Fruit fly (Drosophila melanogaster) ovary, adult (tissue): ENCODE data around the gene CG18477.
"Not testable (repeated sequence)": the region's sequence is repeated elsewhere in the genome, so short reads cannot be mapped to it uniquely, and the experiment has no call there.

ENCODE experiments used
- CG17801 ChIP-seq: fragments of 200-800 bp; optimal IDR thresholded peaks from 2 replicates; lab custom pipeline; 2019; ENCODE audit warnings: missing biosample characterization, mild to moderate bottlenecking, missing genetic modification characterization, moderate library complexity; ENCODE audit not compliant: partially characterized antibody

Gene CG18477

DNA sequence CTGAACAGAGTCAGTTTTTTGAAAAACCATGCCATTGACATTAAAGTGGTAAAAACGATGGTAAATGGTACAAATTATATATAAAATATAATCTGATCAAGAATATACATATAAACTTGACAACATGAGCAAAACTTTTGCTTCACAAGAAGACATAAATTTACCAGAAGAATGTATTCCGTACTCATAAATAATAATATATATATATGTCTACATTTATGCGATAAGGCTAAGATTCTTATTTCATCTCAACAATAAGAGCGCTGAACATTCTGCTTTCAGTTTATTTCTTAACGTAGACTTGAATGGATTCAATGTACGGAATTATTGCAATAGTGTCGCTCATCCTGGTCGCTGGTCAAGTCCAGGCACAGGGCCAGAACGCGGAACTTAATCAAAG is at the start of gene CG18477:
Gene CG18477, plus strand, starts transcription at position 301 of the 400 bp plus-strand sequence.
- TF ChIP-seq CG17801 (GFP tag; lab: Kevin White, UChicago) = not testable (repeated sequence)

DNA sequence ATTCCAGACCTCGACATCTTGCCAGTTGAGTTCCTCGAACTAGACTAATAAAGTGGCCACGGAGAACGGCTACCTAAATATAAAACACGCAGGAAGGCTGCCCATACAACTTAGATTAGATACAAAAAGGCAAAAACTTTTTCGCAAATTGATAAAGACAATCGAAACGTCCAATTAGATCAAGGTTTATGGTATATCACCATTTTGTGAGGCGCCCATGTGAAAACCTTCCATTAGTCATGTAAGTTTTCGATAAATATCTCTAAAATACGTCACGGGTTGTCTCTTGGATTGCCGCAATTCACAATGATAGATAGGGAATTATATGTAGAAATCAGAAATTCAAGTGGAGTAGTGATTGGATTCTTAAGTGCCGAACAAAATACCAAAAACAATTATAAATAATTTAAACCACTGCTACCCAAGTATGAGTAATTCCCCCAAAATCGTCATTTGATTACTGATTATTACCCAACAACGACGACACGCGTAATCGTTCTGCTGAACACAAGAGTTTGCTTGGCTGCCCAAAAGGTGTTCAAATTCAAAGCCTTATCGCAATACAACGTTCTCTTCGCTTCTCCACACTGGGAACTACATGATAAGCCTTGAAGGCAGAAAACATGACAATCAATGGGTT is 49.1 kb upstream of the CG18477 start, which contains the start of gene CG15255:
Gene CG15255, minus strand, starts transcription at position 51 of the 640 bp plus-strand sequence.
- TF ChIP-seq CG17801 (GFP tag; lab: Kevin White, UChicago) = no peak

DNA sequence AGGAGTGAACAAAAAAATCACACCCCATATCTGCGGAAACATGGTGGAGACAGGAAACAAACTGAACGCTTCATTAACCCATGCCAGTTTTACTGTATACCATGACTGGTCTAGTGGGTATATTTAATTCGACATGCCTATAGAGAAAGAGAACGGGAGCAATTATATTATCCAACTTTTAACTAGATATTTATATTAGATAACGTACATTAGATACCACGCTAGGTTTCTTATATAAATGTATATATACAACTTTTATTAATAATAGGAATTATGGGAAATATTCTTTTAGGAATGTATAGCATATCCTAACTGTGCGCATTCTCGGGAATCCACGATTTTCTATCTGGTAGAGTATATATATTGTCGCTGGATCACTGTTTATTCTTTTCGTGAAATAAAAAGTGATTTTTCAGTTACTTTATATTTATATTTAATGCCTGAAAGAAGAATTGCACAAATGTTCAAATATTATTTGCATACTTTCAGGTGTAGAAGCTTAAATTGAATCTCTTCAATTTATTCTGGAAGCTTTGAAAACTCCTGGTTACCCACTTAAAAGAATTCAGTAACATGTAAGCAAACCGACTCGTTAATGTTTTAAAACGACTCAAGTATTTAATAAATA is 47.4 kb upstream of the CG18477 start, which contains the start of gene Semp1:
Gene Semp1, minus strand, starts transcription at position 51 of the 628 bp plus-strand sequence.
- TF ChIP-seq CG17801 (GFP tag; lab: Kevin White, UChicago) = no peak

DNA sequence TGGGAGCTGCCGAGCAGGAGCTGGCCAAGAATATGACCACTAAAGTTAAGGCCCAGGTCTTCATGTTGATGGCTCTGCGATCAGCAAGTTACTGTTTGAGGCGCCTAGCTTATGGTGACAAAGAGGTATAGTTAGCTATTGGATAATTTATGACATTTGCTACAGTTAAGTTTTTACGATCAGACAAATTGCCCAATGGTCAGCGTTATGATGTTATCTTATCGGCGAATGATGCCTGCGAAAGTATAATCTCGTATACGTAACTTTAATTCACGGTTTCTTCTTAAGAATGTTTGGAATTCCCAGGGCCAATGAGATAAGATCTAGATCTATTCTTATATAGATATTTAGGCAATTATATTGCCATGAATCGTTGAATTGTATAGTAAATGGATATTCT is 46.1 kb upstream of the CG18477 start, which contains the start of gene CG15254:
Gene CG15254, minus strand, starts transcription at position 101 of the 400 bp plus-strand sequence.
- no peak for TF ChIP-seq CG17801 (GFP tag; lab: Kevin White, UChicago)

DNA sequence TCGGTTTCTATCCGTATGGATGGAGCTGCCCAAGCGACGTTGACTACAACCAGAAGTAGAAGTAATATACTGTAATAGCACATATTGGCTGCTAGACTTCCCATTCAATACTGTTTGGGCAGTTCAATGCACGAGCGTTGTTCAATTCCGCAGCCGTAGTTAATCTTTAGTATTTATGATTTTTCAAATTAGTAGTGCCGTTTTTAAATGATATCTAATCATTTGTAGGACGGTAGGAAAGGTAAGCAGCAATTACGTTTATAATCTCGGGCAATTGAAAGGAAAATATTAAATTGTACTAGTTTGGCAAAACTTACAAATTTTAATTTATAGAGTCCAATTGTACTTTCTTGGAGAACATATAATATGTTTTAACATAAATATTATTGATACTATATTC is 44.6 kb upstream of the CG18477 start, which contains the start of gene CG15253:
Gene CG15253, minus strand, starts transcription at position 101 of the 400 bp plus-strand sequence.
- no peak for TF ChIP-seq CG17801 (GFP tag; lab: Kevin White, UChicago)

DNA sequence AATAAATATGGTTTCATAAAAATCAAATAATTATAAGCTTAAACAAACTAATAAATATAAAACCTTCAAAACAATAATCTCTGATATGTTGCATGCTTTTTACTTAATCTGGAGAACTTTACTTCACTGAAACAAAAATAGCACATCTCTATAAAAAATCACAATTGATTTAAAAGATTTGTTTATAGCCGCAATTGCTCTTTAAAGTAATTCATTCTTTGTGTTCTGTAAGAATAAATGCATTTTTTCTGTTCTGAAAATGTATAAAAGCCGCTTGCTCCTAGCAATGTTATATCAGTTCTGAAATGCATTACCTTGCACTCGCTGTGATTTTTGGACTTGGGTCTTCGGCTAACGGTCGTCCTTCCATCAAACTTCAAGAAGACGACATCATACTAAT is 44.1 kb upstream of the CG18477 start, which contains the start of gene CG11865:
Gene CG11865, plus strand, starts transcription at position 301 of the 400 bp plus-strand sequence.
- no peak for TF ChIP-seq CG17801 (GFP tag; lab: Kevin White, UChicago)

DNA sequence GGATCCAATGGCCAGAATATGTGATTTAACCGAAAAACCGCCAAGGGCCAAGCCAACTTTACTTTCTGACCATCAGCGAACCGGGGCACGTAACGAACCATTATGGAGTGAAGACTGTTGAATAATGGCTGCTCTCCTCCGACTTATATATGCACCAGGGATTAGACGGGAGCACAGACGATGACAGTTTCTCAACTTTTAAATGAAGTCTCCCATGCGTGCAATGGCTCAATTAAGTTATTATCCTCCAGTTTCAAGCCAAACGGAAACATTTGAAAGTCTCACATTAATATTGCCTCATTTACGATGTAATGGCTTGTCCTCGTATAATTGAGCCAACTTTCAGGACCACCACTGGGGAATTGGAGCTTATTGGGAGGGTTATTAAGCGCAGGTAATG is 37.4 kb upstream of the CG18477 start, which contains the start of gene Or35a:
Gene Or35a, minus strand, starts transcription at position 101 of the 400 bp plus-strand sequence.
- TF ChIP-seq CG17801 (GFP tag; lab: Kevin White, UChicago) = no peak

DNA sequence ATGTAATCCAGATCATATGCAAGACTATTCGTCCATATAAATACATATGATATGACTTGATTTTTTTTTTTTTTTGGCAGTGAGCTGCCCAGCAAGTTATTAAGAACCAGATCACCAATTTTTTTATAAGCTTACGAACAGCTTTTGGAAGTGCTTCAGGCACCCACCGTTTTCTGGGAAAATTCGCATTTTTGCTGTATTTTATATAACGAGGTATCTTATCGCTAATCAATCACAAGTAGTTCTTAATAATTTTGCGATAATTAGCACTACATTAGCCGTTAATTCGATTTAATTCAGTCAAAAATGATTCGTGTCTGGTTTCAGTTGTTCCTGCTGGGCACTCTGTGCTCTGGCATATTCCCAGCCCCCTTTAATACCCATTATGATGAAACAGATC is 32.5 kb upstream of the CG18477 start, which contains the start of gene CG7631:
Gene CG7631, plus strand, starts transcription at position 301 of the 400 bp plus-strand sequence.
- TF ChIP-seq CG17801 (GFP tag; lab: Kevin White, UChicago) = no peak

DNA sequence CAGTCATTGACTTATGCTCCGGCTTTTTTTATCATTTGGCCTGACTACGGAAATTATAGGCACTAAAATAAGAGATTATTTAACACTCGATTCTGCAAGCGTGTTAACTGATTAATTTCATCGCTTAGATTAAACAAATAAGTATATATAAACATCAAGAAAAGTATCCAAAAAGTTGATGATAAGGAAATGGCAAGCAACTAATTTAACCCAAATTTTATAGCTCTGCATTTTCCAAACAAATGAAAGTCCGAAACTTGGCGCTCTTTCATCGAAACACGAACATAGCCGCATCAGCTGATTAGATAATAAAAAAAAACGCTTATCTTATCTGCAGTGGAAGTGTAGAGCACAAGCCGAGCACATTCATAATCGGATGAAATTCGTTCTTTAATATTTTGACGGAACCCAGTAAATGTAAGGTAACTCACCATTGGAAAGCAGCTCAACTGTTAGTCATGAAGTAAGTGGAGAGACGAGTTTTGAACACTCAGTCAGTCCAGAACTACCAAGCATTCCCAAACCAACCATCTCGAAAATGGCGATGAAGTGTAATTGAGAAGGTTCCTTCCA is 31.2 kb upstream of the CG18477 start, which contains the start of gene CG18480:
Gene CG18480, plus strand, starts transcription at position 407 of the 573 bp plus-strand sequence.
- TF ChIP-seq CG17801 (GFP tag; lab: Kevin White, UChicago) = no peak

DNA sequence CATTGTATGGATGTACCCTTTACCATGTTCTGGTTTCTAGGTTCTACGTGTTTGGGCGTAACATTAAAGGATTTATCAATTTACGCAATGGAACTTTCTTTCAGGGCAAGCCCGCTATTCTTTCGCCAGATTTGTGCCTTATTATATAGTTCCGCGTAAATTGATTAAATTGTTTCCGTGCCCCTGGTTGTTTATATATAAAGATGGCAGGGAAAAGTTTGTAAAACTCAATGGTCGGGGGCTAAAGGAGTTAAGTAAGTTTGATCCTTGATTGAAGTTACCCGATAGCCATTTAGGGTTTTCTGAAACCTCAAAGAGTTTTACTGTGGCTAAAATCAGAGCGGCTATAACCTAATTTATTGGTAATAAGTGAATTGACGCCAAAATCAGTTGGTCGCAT is 19.2 kb upstream of the CG18477 start:
- no peak for TF ChIP-seq CG17801 (GFP tag; lab: Kevin White, UChicago)

DNA sequence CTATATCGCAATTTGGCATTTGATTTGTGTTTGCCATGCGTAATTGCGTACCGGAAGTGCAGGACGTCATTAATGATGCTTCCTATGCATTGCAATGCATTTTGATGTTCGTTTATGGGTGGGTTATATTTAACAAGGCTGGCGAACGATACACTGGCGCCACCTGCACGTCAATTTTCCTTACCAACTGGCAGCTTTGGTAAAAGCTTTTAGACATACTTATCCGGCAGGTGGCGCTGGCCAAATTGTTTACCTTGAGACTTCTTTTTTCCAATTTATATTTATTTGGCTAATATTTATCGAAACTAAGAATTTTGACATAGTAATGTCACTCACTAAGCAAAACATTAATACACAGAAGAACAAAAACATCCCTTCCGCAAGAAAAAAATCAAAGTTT is 17.1 kb upstream of the CG18477 start:
- TF ChIP-seq CG17801 (GFP tag; lab: Kevin White, UChicago) = no peak

DNA sequence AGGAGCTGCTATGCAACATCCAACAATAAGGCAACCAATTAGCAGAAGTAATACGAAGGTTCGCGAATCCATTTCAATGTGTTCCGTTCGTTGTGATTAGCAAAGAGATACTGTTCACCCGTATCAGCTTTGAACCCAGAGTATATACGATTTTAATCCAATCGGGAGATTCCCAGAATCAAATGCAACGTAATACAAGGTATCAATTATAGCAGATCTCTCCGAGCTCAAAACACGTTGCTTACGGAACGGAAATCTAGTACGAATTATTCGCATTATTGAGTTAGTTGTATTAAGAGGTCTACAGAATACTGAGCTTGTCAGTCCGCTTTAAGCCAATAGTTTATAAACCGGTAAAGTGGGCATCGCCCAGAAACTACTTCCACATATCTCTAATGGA is 1.5 kb upstream of the CG18477 start, which contains the start of gene CG44141:
Gene CG44141, minus strand, starts transcription at position 101 of the 400 bp plus-strand sequence.
- not testable (repeated sequence) for TF ChIP-seq CG17801 (GFP tag; lab: Kevin White, UChicago)

DNA sequence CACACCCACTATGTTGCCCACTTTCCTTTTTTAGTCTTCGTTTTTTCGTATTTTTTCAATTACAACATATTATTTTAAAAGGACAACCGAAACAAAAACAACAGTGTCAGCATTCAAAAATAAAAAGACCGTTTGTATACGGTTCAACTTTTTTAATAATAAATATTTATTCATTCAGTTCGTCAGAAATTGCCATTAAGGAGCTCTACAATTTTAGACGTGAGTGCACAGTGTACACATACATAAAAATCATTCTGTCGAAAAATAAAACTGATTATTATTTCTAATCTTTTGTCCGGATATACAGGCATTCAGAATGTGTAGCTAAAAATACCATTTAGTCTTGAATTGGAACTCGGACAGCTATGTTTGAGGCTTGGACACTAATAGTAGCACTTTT is 9.0 kb downstream of the CG18477 start, which contains the start of gene CG18478:
Gene CG18478, plus strand, starts transcription at position 301 of the 400 bp plus-strand sequence.
- not testable (repeated sequence) for TF ChIP-seq CG17801 (GFP tag; lab: Kevin White, UChicago)

DNA sequence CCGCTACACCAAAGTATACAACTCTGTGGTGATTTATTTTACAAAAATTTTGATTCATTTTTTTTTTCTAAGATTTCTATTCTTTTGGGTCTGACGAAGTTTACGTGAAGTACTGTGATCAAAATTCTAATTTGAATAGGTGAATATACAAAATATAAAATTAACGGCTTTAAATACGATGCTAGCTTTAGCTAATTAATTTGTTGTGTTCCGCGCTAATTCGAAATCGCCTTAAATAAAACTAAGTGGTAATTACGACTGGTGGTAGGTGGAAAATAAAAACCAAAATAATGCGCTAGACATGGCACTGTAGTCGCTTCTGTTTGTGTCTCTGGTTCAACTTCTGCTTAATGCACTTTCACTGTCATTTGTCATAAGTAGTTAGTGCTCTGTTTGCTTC is 15.2 kb downstream of the CG18477 start, which contains the start of gene CG43923:
Gene CG43923, minus strand, starts transcription at position 101 of the 400 bp plus-strand sequence.
- TF ChIP-seq CG17801 (GFP tag; lab: Kevin White, UChicago) = not testable (repeated sequence)

DNA sequence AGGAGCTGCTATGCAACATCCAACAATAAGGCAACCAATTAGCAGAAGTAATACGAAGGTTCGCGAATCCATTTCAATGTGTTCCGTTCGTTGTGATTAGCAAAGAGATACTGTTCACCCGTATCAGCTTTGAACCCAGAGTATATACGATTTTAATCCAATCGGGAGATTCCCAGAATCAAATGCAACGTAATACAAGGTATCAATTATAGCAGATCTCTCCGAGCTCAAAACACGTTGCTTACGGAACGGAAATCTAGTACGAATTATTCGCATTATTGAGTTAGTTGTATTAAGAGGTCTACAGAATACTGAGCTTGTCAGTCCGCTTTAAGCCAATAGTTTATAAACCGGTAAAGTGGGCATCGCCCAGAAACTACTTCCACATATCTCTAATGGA is 33.5 kb downstream of the CG18477 start, which contains the start of gene CG44140:
Gene CG44140, minus strand, starts transcription at position 101 of the 400 bp plus-strand sequence.
- not testable (repeated sequence) for TF ChIP-seq CG17801 (GFP tag; lab: Kevin White, UChicago)
